Worm (Caenorhabditis elegans) whole organism, L1 larva: ENCODE results near the gene lact-6.

Experiments used
- ama-1 ChIP-seq: fragments of 150-350 bp; optimal IDR thresholded peaks from 2 replicates; lab custom pipeline; 2014
- blmp-1 ChIP-seq: fragments of 150-350 bp; optimal IDR thresholded peaks from 2 replicates; lab custom pipeline; 2014; ENCODE audit warnings: missing biosample characterization, missing genetic modification characterization
- ceh-8 ChIP-seq: fragments of 200-800 bp; sonication (Bioruptor generic); optimal IDR thresholded peaks from 2 replicates; lab custom pipeline; 2018; ENCODE audit warnings: mild to moderate bottlenecking, missing genetic modification characterization, moderate library complexity, missing compliant biosample characterization
- egl-27 ChIP-seq, 2 experiments: fragments of 150-350 bp in 1 of 2; sonication (generic microtip); optimal IDR thresholded peaks; 3 replicates each; lab custom pipeline; 2017 to 2018; ENCODE audit warnings: missing biosample characterization in 2 of 2, missing genetic modification characterization in 2 of 2, missing genetic modification reagents in 2 of 2
- lin-14 ChIP-seq: fragments of 200-800 bp; sonication (Bioruptor generic); optimal IDR thresholded peaks from 2 replicates; lab custom pipeline; 2018; ENCODE audit warnings: mild to moderate bottlenecking, missing genetic modification characterization, moderate library complexity, missing compliant biosample characterization
- lin-39 ChIP-seq: fragments of 150-350 bp; optimal IDR thresholded peaks from 2 replicates; lab custom pipeline; 2014; ENCODE audit warnings: missing biosample characterization, missing genetic modification reagents, missing genetic modification characterization
- mdl-1 ChIP-seq, 2 experiments: fragments of 150-350 bp; optimal IDR thresholded peaks; 2 replicates each; lab custom pipeline; 2014 to 2017; ENCODE audit warnings: missing biosample characterization in 2 of 2, missing genetic modification characterization in 2 of 2, inconsistent platforms in 1 of 2
- mep-1 ChIP-seq: fragments of 150-350 bp; optimal IDR thresholded peaks from 2 replicates; lab custom pipeline; 2014; ENCODE audit warnings: missing biosample characterization, missing genetic modification characterization
- tbx-2 ChIP-seq: sonication (generic microtip); optimal IDR thresholded peaks from 2 replicates; lab custom pipeline; 2016; ENCODE audit warnings: missing genetic modification characterization, missing compliant biosample characterization
- zip-4 ChIP-seq: fragments of 200-800 bp; sonication (Bioruptor generic); optimal IDR thresholded peaks from 2 replicates; lab custom pipeline; 2018; ENCODE audit warnings: mild to moderate bottlenecking, missing genetic modification characterization, moderate library complexity, missing compliant biosample characterization

ce11 chrIV:17440417-17440816, 9.2 kb upstream of the lact-6 start, which contains the start of gene F08A7.1:
- TF ChIP-seq mep-1 (tag; lab: Kevin White, UChicago) (no peak), ama-1 (lab: Kevin White, UChicago) (no peak), lin-39 (tag; lab: Kevin White, UChicago) (no peak), tbx-2 (tag; lab: Kevin White, UChicago) (no peak), egl-27 (tag; optimal IDR thresholded peaks at IDR 0.05; lab: Kevin White, UChicago) (no peak), ceh-8 (GFP tag; lab: Kevin White, UChicago) (no peak), blmp-1 (tag; lab: Kevin White, UChicago) (no peak), mdl-1 (tag; optimal IDR thresholded peaks at IDR 0.05; lab: Kevin White, UChicago) (no peak), zip-4 (GFP tag; lab: Kevin White, UChicago) (no peak), lin-14 (GFP tag; lab: Kevin White, UChicago) (no peak)
